Fruit fly (Drosophila melanogaster) whole organism, embryonic: ENCODE data around the gene Shawn.
A peak's percentile ranks its signal among the peaks of the same experiment; 100 is the strongest.

ENCODE experiments used
- Atf6 ChIP-seq: fragments of 200-800 bp; sonication (Bioruptor generic); IDR thresholded peaks from 2 replicates; pipeline ENCODE4 v1.3.6; 2022; ENCODE audit warnings: missing biosample characterization, missing genetic modification characterization
- Awh ChIP-seq: fragments of 200-800 bp; sonication (Bioruptor generic); IDR thresholded peaks from 2 replicates; pipeline ENCODE4, ENCODE4 v1.3.6; 2022; ENCODE audit warnings: missing biosample characterization, missing genetic modification characterization
- CG10209 ChIP-seq: fragments of 200-800 bp; sonication (Bioruptor generic); optimal IDR thresholded peaks from 3 replicates; lab custom pipeline; 2017; ENCODE audit warnings: missing biosample characterization, mild to moderate bottlenecking, missing genetic modification characterization, missing genetic modification reagents
- CG10366 ChIP-seq: fragments of 200-800 bp; sonication (Bioruptor generic); IDR thresholded peaks from 2 replicates; pipeline ENCODE4 v1.3.6; 2022; ENCODE audit warnings: missing biosample characterization, missing genetic modification characterization
- CG10431 ChIP-seq: fragments of 200-800 bp; sonication (Bioruptor generic); optimal IDR thresholded peaks from 3 replicates; lab custom pipeline; 2018; ENCODE audit warnings: missing biosample characterization, mild to moderate bottlenecking, missing genetic modification characterization
- CG11398 ChIP-seq: fragments of 200-800 bp; sonication (Bioruptor generic); optimal IDR thresholded peaks from 2 replicates; lab custom pipeline; 2016; ENCODE audit warnings: missing biosample characterization, missing genetic modification characterization
- CG13424 ChIP-seq: fragments of 200-800 bp; sonication (Bioruptor generic); optimal IDR thresholded peaks from 2 replicates; lab custom pipeline; 2019; ENCODE audit warnings: missing biosample characterization, mild to moderate bottlenecking, missing genetic modification characterization, moderate library complexity
- CG13775 ChIP-seq: fragments of 200-800 bp; sonication (Bioruptor generic); optimal IDR thresholded peaks from 3 replicates; lab custom pipeline; 2017; ENCODE audit warnings: missing biosample characterization, mild to moderate bottlenecking, missing genetic modification characterization
- CG15073 ChIP-seq: fragments of 200-800 bp; sonication (Bioruptor generic); optimal IDR thresholded peaks from 2 replicates; lab custom pipeline; 2016; ENCODE audit warnings: missing biosample characterization, missing genetic modification characterization
- CG1603 ChIP-seq: fragments of 200-800 bp; sonication (Bioruptor generic); optimal IDR thresholded peaks from 2 replicates; lab custom pipeline; 2019; ENCODE audit warnings: missing biosample characterization, mild to moderate bottlenecking, missing genetic modification characterization, moderate library complexity
- CG17361 ChIP-seq: fragments of 200-800 bp; sonication (Bioruptor generic); IDR thresholded peaks from 3 replicates; pipeline ENCODE4 v1.3.6; 2022; ENCODE audit warnings: missing biosample characterization, missing genetic modification characterization
- CG2129 ChIP-seq: fragments of 200-800 bp; sonication (Bioruptor generic); IDR thresholded peaks from 2 replicates; pipeline ENCODE4 v1.3.6; 2022; ENCODE audit warnings: missing biosample characterization, missing genetic modification characterization; ENCODE audit not compliant: partially characterized antibody
- CG31441 ChIP-seq: fragments of 200-800 bp; sonication (Bioruptor generic); IDR thresholded peaks from 2 replicates; pipeline ENCODE4 v1.3.6; 2022; ENCODE audit warnings: missing biosample characterization, missing genetic modification characterization
- CG32532 ChIP-seq: fragments of 200-800 bp; sonication (Bioruptor generic); IDR thresholded peaks from 2 replicates; pipeline ENCODE4 v1.3.6; 2022; ENCODE audit warnings: missing biosample characterization, missing genetic modification characterization
- CG34224 ChIP-seq: fragments of 200-800 bp; sonication (Bioruptor generic); IDR thresholded peaks from 3 replicates; pipeline ENCODE4 v1.3.6; 2022; ENCODE audit warnings: missing biosample characterization, missing genetic modification characterization; ENCODE audit not compliant: partially characterized antibody
- CG8089 ChIP-seq: fragments of 200-800 bp; sonication (Bioruptor generic); optimal IDR thresholded peaks from 3 replicates; lab custom pipeline; 2016; ENCODE audit warnings: missing biosample characterization, missing genetic modification characterization
- CG8478 ChIP-seq: fragments of >200 bp; optimal IDR thresholded peaks from 2 replicates; lab custom pipeline; 2018
- CG8765 ChIP-seq: fragments of 200-800 bp; sonication (Bioruptor generic); IDR thresholded peaks from 2 replicates; pipeline ENCODE4 v1.3.6; 2022; ENCODE audit warnings: missing biosample characterization, missing genetic modification characterization
- Dip3 ChIP-seq: fragments of 200-800 bp; sonication (Bioruptor generic); optimal IDR thresholded peaks from 3 replicates; lab custom pipeline; 2016; ENCODE audit warnings: missing biosample characterization, missing genetic modification characterization
- Dll ChIP-seq: fragments of 200-800 bp; sonication (Bioruptor generic); IDR thresholded peaks from 4 replicates; pipeline ENCODE4 v1.3.6; 2022; ENCODE audit warnings: missing biosample characterization, missing genetic modification characterization; ENCODE audit not compliant: partially characterized antibody
- Elba2 ChIP-seq: fragments of 200-800 bp; sonication (Bioruptor generic); optimal IDR thresholded peaks from 3 replicates; lab custom pipeline; 2016; ENCODE audit warnings: missing biosample characterization, missing genetic modification characterization
- Gsc ChIP-seq: fragments of 200-800 bp; sonication (Bioruptor generic); IDR thresholded peaks from 2 replicates; pipeline ENCODE4 v1.3.6; 2022; ENCODE audit warnings: missing biosample characterization, missing genetic modification characterization
- Lim3 ChIP-seq: fragments of 200-800 bp; sonication (Bioruptor generic); IDR thresholded peaks from 2 replicates; pipeline ENCODE4 v1.3.6; 2022; ENCODE audit warnings: missing biosample characterization, missing genetic modification characterization
- MTF-1 ChIP-seq: fragments of 200-800 bp; sonication (Bioruptor generic); optimal IDR thresholded peaks from 2 replicates; lab custom pipeline; 2018; ENCODE audit warnings: missing biosample characterization, mild to moderate bottlenecking, missing genetic modification characterization, borderline replicate concordance
- Neu2 ChIP-seq: fragments of 200-800 bp; sonication (Bioruptor generic); optimal IDR thresholded peaks from 3 replicates; lab custom pipeline; 2016; ENCODE audit warnings: missing biosample characterization, missing genetic modification characterization, borderline replicate concordance
- Nf-YB ChIP-seq: fragments of 200-800 bp; sonication (Bioruptor generic); optimal IDR thresholded peaks from 3 replicates; lab custom pipeline; 2019; ENCODE audit warnings: missing biosample characterization, mild to moderate bottlenecking, missing genetic modification characterization, moderate library complexity
- Pdp1 ChIP-seq, 2 experiments: fragments of 200-800 bp; sonication (Bioruptor generic); optimal IDR thresholded peaks; 3 replicates each; lab custom pipeline; 2016; ENCODE audit warnings: missing biosample characterization in 2 of 2, missing genetic modification characterization in 2 of 2, mild to moderate bottlenecking in 1 of 2, moderate library complexity in 1 of 2
- Ptx1 ChIP-seq: fragments of 200-800 bp; sonication (Bioruptor generic); IDR thresholded peaks from 2 replicates; pipeline ENCODE4 v1.3.6; 2022; ENCODE audit warnings: missing biosample characterization, missing genetic modification characterization
- Rfx ChIP-seq: fragments of 200-800 bp; sonication (Bioruptor generic); IDR thresholded peaks from 2 replicates; pipeline ENCODE4 v1.3.6; 2022; ENCODE audit warnings: missing biosample characterization, missing genetic modification characterization
- Scr ChIP-seq: fragments of 200-800 bp; sonication (Bioruptor generic); IDR thresholded peaks from 2 replicates; pipeline ENCODE4 v1.3.6; 2022; ENCODE audit warnings: missing biosample characterization, missing genetic modification characterization; ENCODE audit not compliant: partially characterized antibody
- Taf1 ChIP-seq: fragments of 200-800 bp; sonication (Bioruptor generic); IDR thresholded peaks from 2 replicates; pipeline ENCODE4 v1.3.6; 2022; ENCODE audit warnings: missing biosample characterization, missing genetic modification characterization
- amos ChIP-seq: fragments of 200-800 bp; sonication (Bioruptor generic); IDR thresholded peaks from 2 replicates; pipeline ENCODE4 v1.3.6; 2022; ENCODE audit warnings: missing biosample characterization, missing genetic modification characterization; ENCODE audit not compliant: partially characterized antibody
- aop ChIP-seq: fragments of 200-800 bp; sonication (Bioruptor generic); IDR thresholded peaks from 2 replicates; pipeline ENCODE4 v1.3.6; 2022; ENCODE audit warnings: missing biosample characterization, missing genetic modification characterization
- chinmo ChIP-seq: fragments of 200-800 bp; sonication (Bioruptor generic); IDR thresholded peaks from 4 replicates; pipeline ENCODE4 v1.3.6; 2022; ENCODE audit warnings: missing biosample characterization, missing genetic modification characterization; ENCODE audit not compliant: partially characterized antibody
- en ChIP-seq: fragments of 200-800 bp; sonication (Bioruptor generic); optimal IDR thresholded peaks from 2 replicates; lab custom pipeline; 2016; ENCODE audit warnings: missing biosample characterization, missing genetic modification characterization
- fru ChIP-seq: fragments of >200 bp; optimal IDR thresholded peaks from 2 replicates; lab custom pipeline; 2017
- hbn ChIP-seq: fragments of 200-800 bp; sonication (Bioruptor generic); IDR thresholded peaks from 2 replicates; pipeline ENCODE4 v1.3.6; 2022; ENCODE audit warnings: missing biosample characterization, missing genetic modification characterization; ENCODE audit not compliant: partially characterized antibody
- jigr1 ChIP-seq: fragments of 200-800 bp; sonication (Bioruptor generic); IDR thresholded peaks from 3 replicates; pipeline ENCODE4 v1.3.6; 2022; ENCODE audit warnings: missing biosample characterization, missing genetic modification characterization
- kni ChIP-seq: fragments of 200-800 bp; sonication (Bioruptor generic); optimal IDR thresholded peaks from 3 replicates; lab custom pipeline; 2017; ENCODE audit warnings: mild to moderate bottlenecking, missing biosample characterization, missing genetic modification reagents, missing genetic modification characterization
- nerfin-1 ChIP-seq: fragments of 200-800 bp; sonication (Bioruptor generic); optimal IDR thresholded peaks from 3 replicates; lab custom pipeline; 2019; ENCODE audit warnings: missing biosample characterization, mild to moderate bottlenecking, missing genetic modification characterization, moderate library complexity
- nerfin-2 ChIP-seq: fragments of 200-800 bp; sonication (Bioruptor generic); IDR thresholded peaks from 2 replicates; pipeline ENCODE4 v1.3.6; 2022; ENCODE audit warnings: missing biosample characterization, missing genetic modification characterization; ENCODE audit not compliant: partially characterized antibody
- phol ChIP-seq: fragments of 200-800 bp; sonication (Bioruptor generic); optimal IDR thresholded peaks from 3 replicates; lab custom pipeline; 2018; ENCODE audit warnings: missing biosample characterization, mild to moderate bottlenecking, missing genetic modification characterization, moderate library complexity
- run ChIP-seq: fragments of 200-800 bp; sonication (Bioruptor generic); optimal IDR thresholded peaks from 3 replicates; lab custom pipeline; 2018; ENCODE audit warnings: missing biosample characterization, mild to moderate bottlenecking, missing genetic modification characterization
- sim ChIP-seq: fragments of 200-800 bp; sonication (Bioruptor generic); IDR thresholded peaks from 2 replicates; pipeline ENCODE4 v1.3.6; 2022; ENCODE audit warnings: missing biosample characterization, missing genetic modification characterization
- slbo ChIP-seq: fragments of 200-800 bp; sonication (Bioruptor generic); IDR thresholded peaks from 2 replicates; pipeline ENCODE4 v1.3.6; 2022; ENCODE audit warnings: missing biosample characterization, missing genetic modification characterization
- stwl ChIP-seq: fragments of 200-800 bp; sonication (Bioruptor generic); optimal IDR thresholded peaks from 3 replicates; lab custom pipeline; 2018; ENCODE audit warnings: missing biosample characterization, mild to moderate bottlenecking, missing genetic modification characterization, moderate library complexity
- tap ChIP-seq: fragments of 200-800 bp; optimal IDR thresholded peaks from 3 replicates; lab custom pipeline; 2019; ENCODE audit warnings: missing biosample characterization, mild to moderate bottlenecking, missing genetic modification characterization, moderate library complexity
- trem ChIP-seq: fragments of 200-800 bp; optimal IDR thresholded peaks from 3 replicates; lab custom pipeline; 2019; ENCODE audit warnings: missing biosample characterization, mild to moderate bottlenecking, missing genetic modification characterization, moderate library complexity
- trh ChIP-seq: fragments of 200-800 bp; sonication (Bioruptor generic); optimal IDR thresholded peaks from 2 replicates; lab custom pipeline; 2016; ENCODE audit warnings: missing biosample characterization, missing genetic modification characterization
- zf30C ChIP-seq: fragments of 200-800 bp; sonication (Bioruptor generic); optimal IDR thresholded peaks from 3 replicates; lab custom pipeline; 2018; ENCODE audit warnings: missing biosample characterization, mild to moderate bottlenecking, missing genetic modification characterization

Gene Shawn

dm6 chrX:19642819-19643504 is 31.6 kb downstream of the Shawn start, which contains the start of the genes CG12237 and Sec61gamma (continued):
- TF ChIP-seq CG11398 (GFP tag; lab: Kevin White, UChicago) (no peak), nerfin-2 (GFP tag; lab: Robert Waterston, UW) (no peak), tap (no peak), Elba2 (GFP tag; lab: Kevin White, UChicago) (no peak), CG10209 (GFP tag; lab: Kevin White, UChicago) (no peak), CG8478 (lab: Kevin White, UChicago) (no peak), aop (GFP tag; lab: Robert Waterston, UW) (no peak), Atf6 (no peak), trem (tag; lab: Kevin White, UChicago) (peak; percentile 30), Ptx1 (GFP tag; lab: Robert Waterston, UW) (no peak), Dll (no peak), CG10431 (no peak), CG15073 (no peak), kni (GFP tag; lab: Kevin White, UChicago) (no peak), Awh (GFP tag; lab: Robert Waterston, UW) (no peak), amos (GFP tag; lab: Robert Waterston, UW) (peak; percentile 50; the same call in 1 of the 2 replicates), CG8765 (no peak), zf30C (GFP tag; lab: Kevin White, UChicago) (no peak), hbn (GFP tag; lab: Robert Waterston, UW) (no peak), CG8089 (GFP tag; lab: Kevin White, UChicago) (no peak), Nf-YB (GFP tag; lab: Kevin White, UChicago) (peak; percentile 16), Rfx (GFP tag; lab: Robert Waterston, UW) (peak; percentile 72), CG34224 (GFP tag; lab: Robert Waterston, UW) (no peak), Lim3 (GFP tag; lab: Robert Waterston, UW) (no peak), CG1603 (tag; lab: Kevin White, UChicago) (peak; percentile 59), CG13424 (no peak), run (no peak), trh (GFP tag; lab: Kevin White, UChicago) (no peak), CG13775 (GFP tag; lab: Kevin White, UChicago) (peak; percentile 5), jigr1 (GFP tag; lab: Robert Waterston, UW) (no peak), CG10366 (GFP tag; lab: Robert Waterston, UW) (peak; percentile 21; the same call in 1 of the 2 replicates), Taf1 (GFP tag; lab: Robert Waterston, UW) (no peak), Scr (no peak), Pdp1 (GFP tag; optimal IDR thresholded peaks at IDR 0.05; lab: Kevin White, UChicago) (peak in 1 of 2 experiments; percentile 38), CG31441 (GFP tag; lab: Robert Waterston, UW) (0 out of 2 replicates have a peak, but pooled peaks have one; percentile 32), phol (tag; lab: Kevin White, UChicago) (peak; percentile 33), Dip3 (GFP tag; lab: Kevin White, UChicago) (no peak), chinmo (GFP tag; lab: Robert Waterston, UW) (no peak), Neu2 (no peak), CG32532 (GFP tag; lab: Robert Waterston, UW) (peak; percentile 60), sim (no peak), nerfin-1 (tag; lab: Kevin White, UChicago) (peak; percentile 10), CG2129 (GFP tag; lab: Robert Waterston, UW) (no peak), Gsc (GFP tag; lab: Robert Waterston, UW) (no peak), slbo (GFP tag; lab: Robert Waterston, UW) (peak; percentile 58), fru (lab: Kevin White, UChicago) (no peak), en (GFP tag; lab: Kevin White, UChicago) (no peak), stwl (tag; lab: Kevin White, UChicago) (peak; percentile 45), CG17361 (GFP tag; lab: Robert Waterston, UW) (peak; percentile 48; the same call in 2 of the 3 replicates), MTF-1 (GFP tag; lab: Kevin White, UChicago) (no peak)
